Worm (Caenorhabditis elegans): ENCODE data around the gene B0001.2.

ce11 chrIV:12156642-12157233 is 6.0 kb upstream of the B0001.2 start, which contains the start of gene eri-12:
- no peak for TF ChIP-seq rnt-1 (tag; optimal IDR thresholded peaks at IDR 0.05)
- no peak for TF ChIP-seq hlh-6 (tag; optimal IDR thresholded peaks at IDR 0.05)
- TF ChIP-seq odd-2 (tag; optimal IDR thresholded peaks at IDR 0.05), result no peak
- TF ChIP-seq lim-6 (tag; optimal IDR thresholded peaks at IDR 0.05), result no peak
- no peak for TF ChIP-seq dve-1 (tag; optimal IDR thresholded peaks at IDR 0.05)
- no peak for TF ChIP-seq ama-1 (optimal IDR thresholded peaks at IDR 0.05)
- no peak for TF ChIP-seq ets-4 (tag; optimal IDR thresholded peaks at IDR 0.05)

All from whole organism, late embryonic.